Fruit fly (Drosophila melanogaster) S2 (cell line): ENCODE measurements around the gene Klp64D.

Source experiments
- CG8478 ChIP-seq: fragments of >200 bp; optimal IDR thresholded peaks from 2 replicates; lab custom pipeline; 2018
- CTCF ChIP-seq, 2 experiments: fragments of >200 bp; optimal IDR thresholded peaks; 2 replicates each; lab custom pipeline; 2018

DNA sequence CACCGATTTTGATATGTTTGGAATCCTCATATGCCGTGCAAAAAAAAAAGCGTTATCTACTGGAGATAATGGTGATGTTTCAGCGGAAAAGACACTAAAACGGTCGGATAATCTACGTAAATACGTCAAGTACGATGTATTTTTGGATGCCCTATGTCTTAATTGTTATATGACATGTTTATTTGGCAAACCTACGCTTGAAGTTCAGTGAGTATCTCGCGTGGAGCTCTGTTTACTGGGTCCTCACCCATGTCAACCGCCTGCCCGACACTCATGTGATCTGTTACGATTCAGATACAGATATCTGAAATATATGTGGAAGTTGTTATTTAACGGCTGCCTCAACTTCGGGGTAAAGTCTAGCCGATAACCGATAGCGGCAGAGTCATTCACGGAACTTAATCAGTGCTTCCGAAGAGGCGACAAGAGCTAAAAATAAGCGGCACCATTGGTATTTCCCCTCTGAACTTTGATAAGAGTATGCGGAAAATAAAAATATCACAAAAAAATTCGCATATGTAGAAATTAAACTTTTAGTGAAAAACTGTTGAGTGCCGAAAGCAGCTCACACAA, 5.6 kb downstream of the Klp64D start:
- TF ChIP-seq CG8478 (no peak), CTCF (optimal IDR thresholded peaks at IDR 0.05; lab: Kevin White, UChicago) (no peak)
